Fruit fly (Drosophila melanogaster): Measurements from ENCODE around the gene Afti.

Afti gene

dm6 chr3R:14373192-14373827 is 46.8 kb upstream of the Afti start (continued):
- TF ChIP-seq CG6791 (GFP tag; IDR thresholded peaks at IDR 0.05; ENCODE audit: partially characterized antibody) (no peak), CG10431 (GFP tag; optimal IDR thresholded peaks at IDR 0.05) (peak; percentile 74), Sin3A (optimal IDR thresholded peaks at IDR 0.05) (no peak), ash1 (GFP tag; optimal IDR thresholded peaks at IDR 0.05) (no peak), Sry-δ (GFP tag; optimal IDR thresholded peaks at IDR 0.05) (peak; percentile 48), vvl (GFP tag; IDR thresholded peaks at IDR 0.05) (peak; percentile 95), danr (GFP tag; IDR thresholded peaks at IDR 0.05) (no peak), zf30C (GFP tag; optimal IDR thresholded peaks at IDR 0.05) (peak; percentile 78), chinmo (GFP tag; IDR thresholded peaks at IDR 0.05; ENCODE audit: partially characterized antibody) (peak; percentile 80; the same call in 2 of the 4 replicates), CG3995 (GFP tag; optimal IDR thresholded peaks at IDR 0.05) (peak; percentile 20), wek (GFP tag; optimal IDR thresholded peaks at IDR 0.05) (peak; percentile 78), slbo (GFP tag; IDR thresholded peaks at IDR 0.05) (peak; percentile 97), CG1602 (GFP tag; optimal IDR thresholded peaks at IDR 0.05) (peak; percentile 95), CG13424 (tag; optimal IDR thresholded peaks at IDR 0.05) (peak; percentile 96), Gug (GFP tag; IDR thresholded peaks at IDR 0.05) (peak; percentile 63; the same call in 2 of the 4 replicates), CG18599 (GFP tag; optimal IDR thresholded peaks at IDR 0.05) (peak; percentile 88), ato (GFP tag; IDR thresholded peaks at IDR 0.05; ENCODE audit: partially characterized antibody) (no peak), Hr51 (GFP tag; optimal IDR thresholded peaks at IDR 0.05) (peak; percentile 93 to 96), tap (tag; optimal IDR thresholded peaks at IDR 0.05) (peak; percentile 62), CG7372 (GFP tag; IDR thresholded peaks at IDR 0.05) (0 out of 2 replicates have a peak, but pooled peaks have one; percentile 41), Meics (GFP tag; optimal IDR thresholded peaks at IDR 0.05) (peak; percentile 84), Eip74EF (GFP tag; optimal IDR thresholded peaks at IDR 0.05) (peak in 1 of 2 experiments; percentile 91), Dref (GFP tag; IDR thresholded peaks at IDR 0.05) (no peak), ems (GFP tag; optimal IDR thresholded peaks at IDR 0.05) (peak; percentile 92), CG11560 (tag; IDR thresholded peaks at IDR 0.05) (peak; percentile 87), Rx (GFP tag; IDR thresholded peaks at IDR 0.05) (peak; percentile 88), CG8359 (GFP tag; optimal IDR thresholded peaks at IDR 0.05; ENCODE audit: borderline replicate concordance) (peak; percentile 61), cg (GFP tag; optimal IDR thresholded peaks at IDR 0.05) (peak; percentile 21), zfh2 (GFP tag; optimal IDR thresholded peaks at IDR 0.05) (peak; percentile 87), CG18476 (GFP tag; optimal IDR thresholded peaks at IDR 0.05) (peak; percentile 82), CG18619 (GFP tag; optimal IDR thresholded peaks at IDR 0.05) (peak; percentile 94), CG2120 (GFP tag; optimal IDR thresholded peaks at IDR 0.05) (peak; percentile 94), Fer2 (tag; optimal IDR thresholded peaks at IDR 0.05) (peak; percentile 4), slp2 (GFP tag; optimal IDR thresholded peaks at IDR 0.05) (peak; percentile 97), Oli (tag; optimal IDR thresholded peaks at IDR 0.05) (peak; percentile 98), CG12391 (tag; optimal IDR thresholded peaks at IDR 0.05) (peak; percentile 95), ase (GFP tag; IDR thresholded peaks at IDR 0.05) (peak; percentile 91), croc (GFP tag; conservative IDR thresholded peaks at IDR 0.05) (peak; percentile 81), CG3838 (GFP tag; optimal IDR thresholded peaks at IDR 0.05) (peak; percentile 83), bcd (GFP tag; optimal IDR thresholded peaks at IDR 0.05) (peak; percentile 87), CG6765 (GFP tag; optimal IDR thresholded peaks at IDR 0.05) (peak; percentile 62), CG12744 (GFP tag; optimal IDR thresholded peaks at IDR 0.05) (peak; percentile 90), CG10462 (GFP tag; optimal IDR thresholded peaks at IDR 0.05) (peak; percentile 92), Usf (GFP tag; optimal IDR thresholded peaks at IDR 0.05) (peak; percentile 77), CG11456 (GFP tag; IDR thresholded peaks at IDR 0.05) (peak; percentile 84), chif (GFP tag; optimal IDR thresholded peaks at IDR 0.05) (peak; percentile 92 to 97), Dek (tag; optimal IDR thresholded peaks at IDR 0.05) (peak; percentile 89), ara (GFP tag; IDR thresholded peaks at IDR 0.05) (peak; percentile 72), CG31441 (GFP tag; IDR thresholded peaks at IDR 0.05) (peak; percentile 74)

Measured in whole organism, embryonic.